Worm (Caenorhabditis elegans) whole organism, L3 larva: ENCODE data around the gene F48B9.3.

Source experiments
- ZK546.5 ChIP-seq: sonication (generic microtip); optimal IDR thresholded peaks from 2 replicates; lab custom pipeline; 2017; ENCODE audit warnings: missing biosample characterization, missing genetic modification characterization
- fkh-10 ChIP-seq: sonication (generic microtip); optimal IDR thresholded peaks from 2 replicates; lab custom pipeline; 2017; ENCODE audit warnings: missing biosample characterization, missing genetic modification reagents, missing genetic modification characterization
- snpc-4 ChIP-seq: fragments of 150-350 bp; optimal IDR thresholded peaks from 2 replicates; lab custom pipeline; 2014; ENCODE audit warnings: missing biosample characterization, missing genetic modification characterization
- tbx-2 ChIP-seq: sonication (generic microtip); optimal IDR thresholded peaks from 2 replicates; lab custom pipeline; 2016; ENCODE audit warnings: mild to moderate bottlenecking, missing genetic modification characterization, missing compliant biosample characterization

- TF ChIP-seq fkh-10 (GFP tag; lab: Kevin White, UChicago): no peak
- TF ChIP-seq tbx-2 (tag; lab: Kevin White, UChicago): no peak
- TF ChIP-seq snpc-4 (tag; lab: Kevin White, UChicago): no peak
- no peak for TF ChIP-seq ZK546.5
Measured at ce11 chrX:2208391-2208790, 43.5 kb downstream of the F48B9.3 start.
